Fruit fly (Drosophila melanogaster): ENCODE results near the gene CG14007.

Gene CG14007

DNA sequence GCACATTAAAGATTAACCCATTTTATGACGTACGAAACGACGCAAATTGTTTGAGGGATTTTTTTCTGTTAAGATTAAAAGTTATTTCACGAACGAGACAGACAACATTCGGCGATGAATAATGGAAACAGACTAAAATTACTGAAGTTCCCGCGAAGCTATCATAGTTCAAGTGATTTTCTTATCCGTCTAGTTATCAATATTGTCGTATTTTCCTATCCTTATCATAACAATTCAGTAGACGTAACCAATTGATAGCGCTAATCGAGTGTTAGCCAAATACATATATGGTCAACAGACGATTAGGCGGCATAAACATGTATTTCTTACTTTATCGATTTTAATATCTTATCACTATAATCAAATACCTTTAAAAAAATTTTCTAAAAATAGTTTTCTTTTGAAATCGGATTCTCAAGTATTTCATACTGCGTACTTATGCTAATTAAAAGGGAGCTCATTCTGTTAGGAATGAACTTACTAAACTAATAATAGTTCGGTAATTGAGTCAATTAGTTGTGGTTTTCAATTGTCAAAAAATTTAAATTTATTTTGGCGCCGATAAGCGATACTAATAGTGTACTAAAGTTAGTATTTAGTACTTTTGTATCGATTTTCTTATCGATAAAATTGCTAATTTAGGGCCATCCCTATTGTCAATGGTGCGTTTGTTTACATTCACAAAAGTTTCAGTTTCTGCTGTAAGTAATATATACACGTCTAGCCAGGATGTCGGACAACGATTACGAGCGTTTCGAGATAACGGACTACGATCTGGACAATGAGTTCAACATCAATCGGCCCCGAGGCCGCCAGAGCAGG, 4.1 kb upstream of the CG14007 start, which contains the start of the genes CG11149 and sip1:
Gene CG11149, minus strand, starts transcription at position 493 of the 822 bp plus-strand sequence.
Gene sip1, plus strand, starts transcription at position 645 of the 822 bp plus-strand sequence.
- TF ChIP-seq kay (GFP tag; ENCODE audit: borderline replicate concordance) (peak; percentile 72), cic (GFP tag; optimal IDR thresholded peaks at IDR 0.05) (peak; percentile 20), CG7101 (tag; optimal IDR thresholded peaks at IDR 0.05) (no peak)

DNA sequence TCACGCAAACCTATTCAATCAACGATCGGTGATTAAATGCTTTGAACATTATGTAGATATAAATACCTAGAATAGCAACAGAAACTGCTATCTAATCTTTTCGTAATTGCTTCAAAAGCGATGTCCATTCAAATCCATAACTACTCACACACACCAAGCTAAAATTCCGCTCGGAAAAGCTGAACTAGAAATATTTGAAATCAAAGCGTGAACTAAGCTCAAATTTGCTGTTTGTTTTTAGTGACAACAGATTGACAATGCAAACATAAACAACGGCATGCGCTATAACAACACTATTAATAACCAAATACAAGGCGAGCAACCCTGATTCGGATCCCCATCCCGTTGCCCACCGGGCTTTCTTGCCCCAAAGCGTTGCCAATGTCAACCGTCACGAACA, 10.4 kb downstream of the CG14007 start, which contains the start of gene CG7236:
Gene CG7236, plus strand, starts transcription at position 301 of the 400 bp plus-strand sequence.
- no peak for TF ChIP-seq bab1 (GFP tag; optimal IDR thresholded peaks at IDR 0.05)
- no peak for TF ChIP-seq tj (GFP tag; optimal IDR thresholded peaks at IDR 0.05)

DNA sequence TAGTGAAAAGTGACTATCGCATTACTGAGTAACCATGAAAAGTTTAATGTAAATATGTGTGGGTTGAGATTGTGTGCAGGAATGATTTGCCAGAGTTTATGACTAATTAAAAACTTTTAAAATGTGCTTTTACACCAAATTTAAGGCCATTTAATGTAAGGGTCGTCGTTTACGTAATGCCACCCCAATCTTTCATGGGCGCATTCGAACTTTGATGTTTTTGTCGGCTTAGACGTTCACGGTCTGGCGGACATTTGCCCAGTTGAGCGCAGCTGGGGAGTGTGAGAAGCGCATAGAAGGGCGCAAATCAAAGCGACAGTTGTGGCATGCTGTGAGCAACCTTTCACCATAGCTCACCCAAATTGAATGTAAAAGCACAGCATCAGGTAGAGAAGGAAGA, 38.2 kb downstream of the CG14007 start, which contains the start of gene CG12511:
Gene CG12511, plus strand, starts transcription at position 301 of the 400 bp plus-strand sequence.
- TF ChIP-seq CG33017 (tag; optimal IDR thresholded peaks at IDR 0.05), result no peak
- TF ChIP-seq kay (GFP tag; ENCODE audit: borderline replicate concordance), result no peak
- no peak for TF ChIP-seq pad (GFP tag; optimal IDR thresholded peaks at IDR 0.05)
- no peak for TF ChIP-seq bab1 (GFP tag; optimal IDR thresholded peaks at IDR 0.05)
- no peak for TF ChIP-seq CG7101 (tag; optimal IDR thresholded peaks at IDR 0.05)
- no peak for TF ChIP-seq CG14711 (tag; optimal IDR thresholded peaks at IDR 0.05)
- no peak for TF ChIP-seq Hr96 (GFP tag; optimal IDR thresholded peaks at IDR 0.05)
- TF ChIP-seq Mnt (GFP tag; optimal IDR thresholded peaks at IDR 0.05), result no peak
- TF ChIP-seq CG5204 (GFP tag; optimal IDR thresholded peaks at IDR 0.05), result no peak
- TF ChIP-seq Crg-1 (GFP tag; optimal IDR thresholded peaks at IDR 0.05), result no peak
- TF ChIP-seq ovo (GFP tag; optimal IDR thresholded peaks at IDR 0.05), result no peak
- TF ChIP-seq cnc (optimal IDR thresholded peaks at IDR 0.05), result no peak
- TF ChIP-seq CG7045 (GFP tag; optimal IDR thresholded peaks at IDR 0.05), result no peak
- no peak for TF ChIP-seq Clk (GFP tag; optimal IDR thresholded peaks at IDR 0.05)
- TF ChIP-seq tj (GFP tag; optimal IDR thresholded peaks at IDR 0.05), result no peak
- TF ChIP-seq CG1620 (GFP tag; optimal IDR thresholded peaks at IDR 0.05), result no peak
- no peak for TF ChIP-seq toe (GFP tag; optimal IDR thresholded peaks at IDR 0.05)
- TF ChIP-seq CG12768 (GFP tag; optimal IDR thresholded peaks at IDR 0.05), result no peak

Measured in whole organism, adult.